Worm (Caenorhabditis elegans) whole organism, L2 larva: ENCODE results near the gene twk-48.

Experiments
- Y55F3AM.14 ChIP-seq: fragments of 200-800 bp; sonication (Bioruptor generic); optimal IDR thresholded peaks from 2 replicates; lab custom pipeline; 2018; ENCODE audit warnings: mild to moderate bottlenecking, missing genetic modification characterization, missing compliant biosample characterization
- egl-27 ChIP-seq: sonication (generic microtip); optimal IDR thresholded peaks from 3 replicates; lab custom pipeline; 2017; ENCODE audit warnings: missing biosample characterization, missing genetic modification reagents, missing genetic modification characterization
- nhr-11 ChIP-seq: fragments of 150-350 bp; optimal IDR thresholded peaks from 2 replicates; lab custom pipeline; 2014; ENCODE audit warnings: missing biosample characterization, missing genetic modification characterization

ce11 chrIII:9871032-9871431, 10.5 kb downstream of the twk-48 start, which contains the start of gene ZK757.1:
- TF ChIP-seq Y55F3AM.14 (no peak), egl-27 (tag; lab: Kevin White, UChicago) (no peak), nhr-11 (tag; lab: Kevin White, UChicago) (no peak)
